Worm (Caenorhabditis elegans) whole organism, early embryonic: Measurements from ENCODE around the gene K02E11.4.
A peak's percentile ranks its signal among the peaks of the same experiment; 100 is the strongest.

ENCODE experiments used
- B0310.2 ChIP-seq: sonication (generic microtip); optimal IDR thresholded peaks from 2 replicates; lab custom pipeline; 2016; ENCODE audit warnings: mild to moderate bottlenecking, missing genetic modification characterization, missing compliant biosample characterization
- F13C5.2 ChIP-seq: sonication (generic microtip); optimal IDR thresholded peaks from 2 replicates; lab custom pipeline; 2017; ENCODE audit warnings: mild to moderate bottlenecking, missing genetic modification characterization, inconsistent platforms, missing compliant biosample characterization
- aly-1 ChIP-seq: sonication (generic microtip); optimal IDR thresholded peaks from 2 replicates; lab custom pipeline; 2016; ENCODE audit warnings: missing genetic modification characterization, missing compliant biosample characterization
- ama-1 ChIP-seq: fragments of 150-350 bp; optimal IDR thresholded peaks from 2 replicates; lab custom pipeline; 2014
- ceh-13 ChIP-seq: fragments of 200-800 bp; sonication (Bioruptor generic); optimal IDR thresholded peaks from 2 replicates; lab custom pipeline; 2018; ENCODE audit warnings: mild to moderate bottlenecking, missing genetic modification characterization, missing compliant biosample characterization
- ceh-36 ChIP-seq: sonication (generic microtip); optimal IDR thresholded peaks from 2 replicates; lab custom pipeline; 2016; ENCODE audit warnings: missing genetic modification characterization, inconsistent platforms, missing compliant biosample characterization
- ets-7 ChIP-seq: sonication (generic microtip); optimal IDR thresholded peaks from 2 replicates; lab custom pipeline; 2016; ENCODE audit warnings: missing genotype, missing genetic modification characterization, missing compliant biosample characterization
- flt-1 ChIP-seq: fragments of 200-800 bp; sonication (Bioruptor generic); IDR thresholded peaks from 2 replicates; pipeline ENCODE4 v1.3.6; 2022; ENCODE audit warnings: missing genetic modification characterization, missing compliant biosample characterization
- hmbx-1 ChIP-seq: sonication (generic microtip); optimal IDR thresholded peaks from 2 replicates; lab custom pipeline; 2016; ENCODE audit warnings: mild to moderate bottlenecking, missing genetic modification characterization, missing compliant biosample characterization
- hmg-4 ChIP-seq: fragments of 200-800 bp; sonication (Bioruptor generic); optimal IDR thresholded peaks from 2 replicates; lab custom pipeline; 2018; ENCODE audit warnings: mild to moderate bottlenecking, missing genetic modification characterization, missing compliant biosample characterization
- hnd-1 ChIP-seq: sonication (generic microtip); optimal IDR thresholded peaks from 2 replicates; lab custom pipeline; 2016; ENCODE audit warnings: missing genetic modification characterization, missing compliant biosample characterization
- pes-1 ChIP-seq: fragments of 200-800 bp; sonication (Bioruptor generic); IDR thresholded peaks from 2 replicates; pipeline ENCODE4 v1.3.6; 2022; ENCODE audit warnings: missing genetic modification reagents, missing genetic modification characterization, missing compliant biosample characterization
- scrt-1 ChIP-seq: fragments of 200-800 bp; sonication (Bioruptor generic); IDR thresholded peaks from 2 replicates; pipeline ENCODE4 v1.3.6; 2022; ENCODE audit warnings: missing genetic modification characterization, missing compliant biosample characterization
- sea-1 ChIP-seq: fragments of 200-800 bp; sonication (Bioruptor generic); conservative IDR thresholded peaks from 2 replicates; pipeline ENCODE4 v1.3.6; 2022; ENCODE audit warnings: missing genetic modification characterization, missing compliant biosample characterization
- tbx-11 ChIP-seq: fragments of 200-800 bp; sonication (Bioruptor generic); IDR thresholded peaks from 2 replicates; pipeline ENCODE4 v1.3.6; 2022; ENCODE audit warnings: missing genetic modification characterization, missing compliant biosample characterization
- tbx-37 ChIP-seq: fragments of 200-800 bp; sonication (Bioruptor generic); conservative IDR thresholded peaks from 2 replicates; pipeline ENCODE4 v1.3.6; 2022; ENCODE audit warnings: missing genetic modification reagents, missing genetic modification characterization, missing compliant biosample characterization
- tra-4 ChIP-seq: sonication (generic microtip); optimal IDR thresholded peaks from 2 replicates; lab custom pipeline; 2017; ENCODE audit warnings: missing genetic modification characterization, missing compliant biosample characterization

K02E11.4 gene

DNA sequence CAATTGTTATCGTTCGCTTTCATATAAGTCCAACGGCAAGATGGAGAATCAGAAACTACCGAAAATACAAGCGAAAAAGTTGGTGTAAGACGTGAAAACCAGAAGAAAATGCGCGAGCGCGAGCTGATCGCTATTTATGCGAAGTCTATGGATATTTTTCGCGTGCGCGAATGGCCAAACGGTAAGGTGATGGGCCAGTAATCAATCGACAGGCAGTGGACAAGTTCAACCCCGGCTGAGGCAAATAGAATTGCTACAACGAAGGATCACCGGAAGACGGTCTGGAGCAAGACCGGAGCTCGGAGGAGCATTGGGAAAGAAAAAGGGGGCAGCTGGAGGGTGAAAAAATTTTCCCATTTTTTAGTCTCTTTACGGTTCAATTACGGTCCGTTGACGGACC lies 10.5 kb downstream of the K02E11.4 start:
- TF ChIP-seq sea-1 (GFP tag; lab: Robert Waterston, UW) (0 out of 2 replicates have a peak, but pooled peaks have one; percentile 25), pes-1 (GFP tag; lab: Robert Waterston, UW) (peak; percentile 65), tbx-37 (GFP tag; lab: Robert Waterston, UW) (peak; percentile 32; the same call in 1 of the 2 replicates), flt-1 (GFP tag; lab: Robert Waterston, UW) (0 out of 2 replicates have a peak, but pooled peaks have one; percentile 42), scrt-1 (GFP tag; lab: Robert Waterston, UW) (0 out of 2 replicates have a peak, but pooled peaks have one; percentile 21)

DNA sequence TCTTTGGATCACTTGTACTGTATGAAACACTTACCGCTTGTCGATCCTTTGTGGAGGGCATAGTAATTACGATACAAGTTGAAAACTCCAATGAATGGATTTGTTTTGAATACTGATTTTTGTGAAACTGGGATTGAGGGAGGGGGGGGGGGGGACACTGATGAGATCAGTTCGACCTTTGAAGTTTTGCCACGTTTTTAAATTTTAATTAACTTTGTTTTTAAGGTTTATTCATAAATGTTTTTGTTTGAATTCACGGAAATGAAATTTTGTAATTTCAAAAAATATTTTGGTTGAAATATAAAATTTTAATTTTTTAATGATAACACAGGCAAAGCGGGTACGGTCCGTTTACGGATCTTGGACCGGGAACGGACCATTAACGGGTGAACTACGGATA lies 12.0 kb downstream of the K02E11.4 start, which contains the start of gene ent-3:
Gene ent-3, minus strand, starts transcription at position 101 of the 400 bp plus-strand sequence.
- TF ChIP-seq tra-4 (no peak), hnd-1 (tag; lab: Kevin White, UChicago) (no peak), scrt-1 (GFP tag; lab: Robert Waterston, UW) (no peak), aly-1 (tag; lab: Kevin White, UChicago) (no peak), pes-1 (GFP tag; lab: Robert Waterston, UW) (no peak), hmg-4 (no peak), B0310.2 (tag; lab: Kevin White, UChicago) (no peak), F13C5.2 (no peak), ceh-13 (GFP tag; lab: Kevin White, UChicago) (no peak), hmbx-1 (no peak), tbx-37 (GFP tag; lab: Robert Waterston, UW) (no peak), ceh-36 (tag; lab: Kevin White, UChicago) (no peak)

DNA sequence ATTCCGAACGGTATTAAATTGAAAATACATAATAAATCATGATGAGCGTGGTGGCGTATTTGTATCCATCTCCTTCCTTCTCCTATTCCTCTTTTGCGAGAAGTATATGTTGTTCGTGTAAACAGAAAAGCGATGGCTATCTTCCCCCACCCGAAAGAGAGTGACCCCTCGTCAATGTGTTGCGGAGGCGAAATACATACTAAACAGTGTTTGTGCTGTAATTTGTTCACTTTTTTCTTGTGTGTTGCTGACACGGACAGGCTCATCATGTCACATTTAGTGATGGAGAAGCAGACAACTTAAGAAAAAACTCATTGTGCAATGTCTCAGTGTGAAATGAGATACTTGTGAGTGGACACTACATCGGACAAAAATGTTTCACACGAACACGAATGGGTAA lies 16.3 kb downstream of the K02E11.4 start:
- no peak for TF ChIP-seq hmg-4
- no peak for TF ChIP-seq ceh-36 (tag; lab: Kevin White, UChicago)
- no peak for TF ChIP-seq aly-1 (tag; lab: Kevin White, UChicago)
- TF ChIP-seq scrt-1 (GFP tag; lab: Robert Waterston, UW) = no peak
- TF ChIP-seq flt-1 (GFP tag; lab: Robert Waterston, UW) = no peak
- TF ChIP-seq tbx-11 = no peak
- no peak for TF ChIP-seq pes-1 (GFP tag; lab: Robert Waterston, UW)
- no peak for TF ChIP-seq ama-1 (lab: Kevin White, UChicago)
- no peak for TF ChIP-seq sea-1 (GFP tag; lab: Robert Waterston, UW)
- TF ChIP-seq hmbx-1 = no peak
- no peak for TF ChIP-seq tra-4

DNA sequence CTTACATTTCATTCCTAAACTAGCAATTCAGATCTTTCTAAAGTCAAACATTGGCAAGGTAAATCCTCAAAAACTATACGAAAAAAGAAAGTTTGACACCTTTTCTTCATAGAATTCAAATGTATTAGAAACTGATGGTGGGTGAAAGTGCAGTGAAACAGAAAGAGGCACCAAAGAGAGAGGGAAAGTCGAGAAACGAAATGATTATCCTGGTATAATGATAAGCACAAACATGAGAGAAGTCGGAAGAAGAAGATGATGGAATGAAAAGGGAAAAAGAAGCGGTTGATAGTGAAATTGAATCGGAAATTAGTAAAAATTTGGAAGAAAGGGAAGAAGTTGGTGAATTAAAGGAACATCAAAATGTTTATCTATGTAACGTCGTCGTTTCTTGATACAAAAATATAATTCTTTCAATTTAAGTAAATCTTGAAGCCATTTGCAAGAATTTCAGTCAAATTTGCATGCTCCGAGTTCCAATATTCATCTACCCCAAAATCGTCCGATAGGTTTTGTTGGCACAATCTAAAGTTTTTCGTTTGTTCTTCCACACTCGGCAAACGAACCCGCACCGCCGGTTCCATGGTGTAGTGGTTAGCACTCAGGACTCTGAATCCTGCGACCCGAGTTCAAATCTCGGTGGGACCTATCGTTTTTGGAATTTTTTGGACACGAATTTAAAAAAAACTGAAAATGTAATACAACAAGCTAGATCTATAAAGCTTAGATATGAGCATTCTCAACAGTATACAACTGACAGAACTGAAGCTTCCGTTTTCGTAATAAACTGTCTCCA lies 16.9 kb downstream of the K02E11.4 start:
- TF ChIP-seq B0310.2 (tag; lab: Kevin White, UChicago) (no peak), hnd-1 (tag; lab: Kevin White, UChicago) (no peak), ceh-13 (GFP tag; lab: Kevin White, UChicago) (no peak), F13C5.2 (no peak), tbx-37 (GFP tag; lab: Robert Waterston, UW) (no peak), ama-1 (lab: Kevin White, UChicago) (no peak), ets-7 (tag; lab: Kevin White, UChicago) (no peak), hmbx-1 (no peak), scrt-1 (GFP tag; lab: Robert Waterston, UW) (no peak), hmg-4 (no peak), flt-1 (GFP tag; lab: Robert Waterston, UW) (no peak), aly-1 (tag; lab: Kevin White, UChicago) (no peak), tra-4 (no peak), pes-1 (GFP tag; lab: Robert Waterston, UW) (no peak), sea-1 (GFP tag; lab: Robert Waterston, UW) (no peak), ceh-36 (tag; lab: Kevin White, UChicago) (no peak), tbx-11 (no peak)

DNA sequence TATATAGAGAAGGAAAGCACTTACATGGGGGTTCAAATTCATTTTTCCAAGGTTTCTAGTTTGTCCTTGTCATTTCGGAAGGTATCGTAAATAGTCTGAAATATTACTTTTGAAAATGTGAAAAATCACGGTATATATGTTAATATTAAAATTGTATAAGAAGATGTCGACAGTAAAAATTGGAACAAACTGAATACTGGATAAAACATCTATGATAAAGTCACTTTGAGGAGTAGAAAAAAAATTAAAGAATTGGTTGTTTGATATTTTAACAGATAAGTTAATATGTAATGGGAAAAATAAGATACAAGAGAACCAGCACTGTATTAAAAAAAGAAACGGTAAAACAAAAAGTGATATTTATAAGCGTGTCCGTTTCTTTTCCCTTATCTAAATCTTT lies 21.6 kb downstream of the K02E11.4 start, which contains the start of gene nep-21:
Gene nep-21, minus strand, starts transcription at position 101 of the 400 bp plus-strand sequence.
- TF ChIP-seq hnd-1 (tag; lab: Kevin White, UChicago) (no peak), tbx-11 (no peak)

DNA sequence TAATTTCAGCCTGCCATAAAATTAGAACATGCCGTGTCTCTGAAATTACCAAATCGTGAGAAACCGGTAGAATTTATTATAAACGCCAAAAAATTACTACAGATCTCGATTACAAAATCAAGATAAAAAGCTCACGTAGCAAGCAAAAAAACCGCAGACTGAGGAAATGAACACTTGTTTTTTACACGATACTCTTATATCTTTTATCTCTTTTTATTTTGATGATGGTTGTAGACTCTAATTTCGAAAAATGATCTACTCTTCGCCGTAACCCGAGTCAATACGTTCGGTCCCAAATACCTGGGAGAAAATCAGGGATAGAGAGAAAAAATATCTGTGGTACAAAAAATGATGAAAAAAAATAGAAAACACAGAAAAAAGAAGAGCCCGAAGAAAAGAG lies 24.8 kb downstream of the K02E11.4 start:
- TF ChIP-seq tra-4 (no peak), pes-1 (GFP tag; lab: Robert Waterston, UW) (no peak), B0310.2 (tag; lab: Kevin White, UChicago) (no peak), tbx-37 (GFP tag; lab: Robert Waterston, UW) (no peak), ceh-13 (GFP tag; lab: Kevin White, UChicago) (no peak), tbx-11 (no peak), sea-1 (GFP tag; lab: Robert Waterston, UW) (no peak)

DNA sequence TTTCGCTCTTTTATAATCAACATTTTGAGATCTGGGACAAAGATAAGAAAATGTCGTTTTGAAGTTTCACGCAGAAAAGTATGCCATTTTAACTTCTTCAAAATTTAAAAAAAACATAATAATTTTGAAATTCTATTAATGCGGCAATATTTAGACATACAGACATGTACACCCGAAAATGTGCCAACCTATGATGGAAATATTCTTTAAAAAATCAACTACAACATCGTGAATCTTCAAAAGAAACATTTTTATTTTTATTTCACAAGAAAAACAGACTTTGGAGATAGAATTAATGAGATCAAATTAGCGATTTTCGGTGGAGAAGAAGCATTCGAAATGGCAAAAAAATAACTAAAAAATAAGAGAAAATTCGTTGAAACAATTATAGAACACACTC lies 32.8 kb downstream of the K02E11.4 start, which contains the start of gene T16A9.5:
Gene T16A9.5, minus strand, starts transcription at position 101 of the 400 bp plus-strand sequence.
- TF ChIP-seq hmg-4 (no peak), sea-1 (GFP tag; lab: Robert Waterston, UW) (no peak), tbx-37 (GFP tag; lab: Robert Waterston, UW) (no peak), hmbx-1 (no peak), tra-4 (no peak), aly-1 (tag; lab: Kevin White, UChicago) (no peak), tbx-11 (no peak), hnd-1 (tag; lab: Kevin White, UChicago) (no peak), F13C5.2 (no peak), ceh-36 (tag; lab: Kevin White, UChicago) (no peak), scrt-1 (GFP tag; lab: Robert Waterston, UW) (no peak), flt-1 (GFP tag; lab: Robert Waterston, UW) (no peak), ama-1 (lab: Kevin White, UChicago) (no peak)
